Worm (Caenorhabditis elegans): ENCODE data around the gene epg-4.

The epg-4 gene

DNA sequence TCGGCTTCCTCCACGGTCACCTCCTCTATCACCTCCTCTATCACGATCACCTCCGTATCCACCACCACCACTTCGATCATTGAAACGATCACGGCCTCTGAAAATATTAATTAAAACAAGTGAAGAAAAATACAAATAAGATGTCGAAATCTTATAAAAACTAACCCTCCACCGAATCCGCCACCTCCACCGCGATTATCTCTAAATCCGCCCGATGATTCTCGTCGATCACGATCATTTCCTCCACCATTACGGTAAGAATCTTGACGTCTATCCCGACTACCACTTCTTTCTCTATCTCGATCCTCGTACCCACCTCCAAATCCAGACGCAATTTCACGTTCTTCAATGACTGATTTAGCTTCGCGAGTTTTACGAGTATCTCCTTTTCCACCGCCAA lies 22.7 kb upstream of the epg-4 start:
- no peak for TF ChIP-seq tlp-1 (tag; optimal IDR thresholded peaks at IDR 0.05)
- TF ChIP-seq ceh-82 (tag; optimal IDR thresholded peaks at IDR 0.05), result no peak
- TF ChIP-seq mef-2 (tag; optimal IDR thresholded peaks at IDR 0.05), result no peak
- no peak for TF ChIP-seq sox-4 (tag; optimal IDR thresholded peaks at IDR 0.05)
- no peak for TF ChIP-seq snu-23 (GFP tag; optimal IDR thresholded peaks at IDR 0.05)
- TF ChIP-seq grh-1 (GFP tag; IDR thresholded peaks at IDR 0.05), result no peak
- TF ChIP-seq ces-1 (GFP tag; optimal IDR thresholded peaks at IDR 0.05), result no peak
- TF ChIP-seq irx-1 (tag; optimal IDR thresholded peaks at IDR 0.05), result no peak
- TF ChIP-seq nhr-12 (tag; optimal IDR thresholded peaks at IDR 0.05), result no peak
- no peak for TF ChIP-seq egl-27 (tag; optimal IDR thresholded peaks at IDR 0.05)
- no peak for TF ChIP-seq ets-5 (GFP tag; IDR thresholded peaks at IDR 0.05)
- TF ChIP-seq fkh-10 (GFP tag; optimal IDR thresholded peaks at IDR 0.05), result no peak
- TF ChIP-seq ceh-63 (GFP tag; optimal IDR thresholded peaks at IDR 0.05), result no peak

DNA sequence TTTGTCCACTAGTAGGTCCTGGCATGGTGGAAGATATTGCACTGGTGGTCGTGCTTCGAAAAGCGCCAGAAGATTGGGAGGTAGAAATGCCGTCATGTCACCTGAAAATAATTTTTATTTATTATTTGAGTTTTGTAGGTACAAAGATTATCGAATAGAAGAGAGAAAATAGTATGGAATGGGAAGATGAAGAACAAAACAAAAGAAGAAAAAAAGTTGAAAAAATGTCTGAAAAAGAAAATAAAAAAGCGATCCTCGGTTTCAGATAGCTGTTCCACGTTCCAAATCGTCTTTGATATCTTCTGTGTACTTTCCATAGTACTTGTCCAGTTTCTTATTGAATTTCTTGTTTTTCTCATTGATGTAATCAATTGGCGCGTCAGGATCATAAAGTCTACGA lies 20.9 kb upstream of the epg-4 start, which contains the start of gene rnp-7:
Gene rnp-7 (minus strand): TSS at position 101 of the 400 bp plus-strand sequence.
- no peak for TF ChIP-seq fos-1 (tag; optimal IDR thresholded peaks at IDR 0.05)
- TF ChIP-seq efl-1 (optimal IDR thresholded peaks at IDR 0.05), result no peak
- TF ChIP-seq efl-1 (GFP tag; optimal IDR thresholded peaks at IDR 0.05 in 1 of 2), result peak in 1 of 2 experiments; percentile 59

DNA sequence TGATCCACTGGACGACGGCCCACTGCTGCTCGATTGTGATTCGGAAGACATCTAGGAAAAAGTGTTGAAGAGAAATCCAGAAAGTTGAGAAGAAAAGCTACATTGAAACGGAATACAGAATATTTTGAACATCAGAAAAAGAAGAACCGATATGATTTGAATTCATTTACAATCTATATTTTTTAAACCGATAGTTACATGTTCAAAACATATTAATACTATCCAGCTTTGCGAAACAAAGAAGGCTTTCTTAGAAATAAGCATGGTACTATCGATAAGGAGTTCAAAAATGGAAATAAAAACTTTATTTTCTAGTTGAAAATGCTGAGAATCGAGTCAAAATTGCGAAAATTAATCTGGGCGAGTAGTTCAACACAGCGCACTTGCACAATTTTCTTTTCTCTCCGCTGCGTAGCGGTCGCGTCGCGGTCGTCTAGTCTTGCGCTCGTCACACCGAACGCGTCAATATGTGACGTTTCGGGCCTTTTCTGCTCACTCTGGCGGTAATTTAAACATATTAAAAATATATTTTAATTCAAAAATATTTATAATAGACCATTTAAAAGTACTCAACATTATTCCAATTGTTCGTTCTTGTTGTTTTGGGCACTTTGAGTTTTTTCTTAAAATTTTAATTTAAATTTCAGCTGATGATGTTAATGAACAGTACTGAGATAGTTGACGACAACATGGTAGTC lies 19.8 kb upstream of the epg-4 start, which contains the start of the genes syf-2 and K04G7.1:
Gene syf-2 (minus strand): TSS at position 51 of the 698 bp plus-strand sequence.
Gene K04G7.1 (plus strand): TSS at position 648 of the 698 bp plus-strand sequence.
- TF ChIP-seq lir-3 (tag; optimal IDR thresholded peaks at IDR 0.05; ENCODE audit: poor library complexity) (peak; percentile 62), unc-130 (tag; optimal IDR thresholded peaks at IDR 0.05) (peak; percentile 83), C34B4.2 (tag; optimal IDR thresholded peaks at IDR 0.05) (no peak), egl-27 (tag; optimal IDR thresholded peaks at IDR 0.05) (peak; percentile 78 to 87), ceh-63 (GFP tag; optimal IDR thresholded peaks at IDR 0.05) (no peak), mef-2 (tag; optimal IDR thresholded peaks at IDR 0.05) (peak; percentile 62), efl-1 (optimal IDR thresholded peaks at IDR 0.05) (peak; percentile 88 to 93), efl-1 (GFP tag; optimal IDR thresholded peaks at IDR 0.05 in 1 of 2) (peak; percentile 89 to 99), jun-1 (tag; optimal IDR thresholded peaks at IDR 0.05) (peak; percentile 86), unc-30 (tag; optimal IDR thresholded peaks at IDR 0.05) (no peak), blmp-1 (tag; optimal IDR thresholded peaks at IDR 0.05) (peak; percentile 82), nhr-20 (tag; optimal IDR thresholded peaks at IDR 0.05) (peak; percentile 90), nhr-12 (tag; optimal IDR thresholded peaks at IDR 0.05) (no peak), fkh-8 (tag; optimal IDR thresholded peaks at IDR 0.05) (peak; percentile 95), ztf-11 (tag; optimal IDR thresholded peaks at IDR 0.05) (peak in 1 of 2 experiments; percentile 57), swsn-7 (tag; optimal IDR thresholded peaks at IDR 0.05) (peak; percentile 87), lin-13 (GFP tag; optimal IDR thresholded peaks at IDR 0.05) (peak; percentile 100), nhr-71 (tag; optimal IDR thresholded peaks at IDR 0.05) (peak; percentile 95), hlh-4 (tag; optimal IDR thresholded peaks at IDR 0.05) (no peak), ceh-8 (GFP tag; optimal IDR thresholded peaks at IDR 0.05) (peak; percentile 46), egl-13 (tag; optimal IDR thresholded peaks at IDR 0.05) (peak; percentile 85), C04F5.9 (tag; optimal IDR thresholded peaks at IDR 0.05) (peak; percentile 64), alr-1 (tag; optimal IDR thresholded peaks at IDR 0.05; ENCODE audit: borderline replicate concordance) (no peak), sptf-1 (tag; optimal IDR thresholded peaks at IDR 0.05) (no peak), nhr-47 (tag; optimal IDR thresholded peaks at IDR 0.05) (peak; percentile 90), mab-9 (GFP tag; IDR thresholded peaks at IDR 0.05) (peak; percentile 61; the same call in 1 of the 2 replicates), elt-2 (tag; optimal IDR thresholded peaks at IDR 0.05) (peak; percentile 45), snu-23 (GFP tag; optimal IDR thresholded peaks at IDR 0.05) (peak; percentile 92), elt-3 (tag; optimal IDR thresholded peaks at IDR 0.05) (peak in 3 of 6 experiments; percentile 58 to 89 (median 59)), mep-1 (tag; optimal IDR thresholded peaks at IDR 0.05) (peak; percentile 86), dpl-1 (GFP tag; optimal IDR thresholded peaks at IDR 0.05) (peak; percentile 90 to 94 (median 91)), unc-86 (tag; optimal IDR thresholded peaks at IDR 0.05) (peak; percentile 85), sox-4 (tag; optimal IDR thresholded peaks at IDR 0.05) (no peak), nhr-85 (tag) (peak; percentile 97), nhr-90 (tag; optimal IDR thresholded peaks at IDR 0.05; ENCODE audit: poor library complexity) (peak; percentile 80), unc-98 (GFP tag; IDR thresholded peaks at IDR 0.05) (no peak), lin-15B (tag; optimal IDR thresholded peaks at IDR 0.05) (peak; percentile 99), aly-2 (tag; optimal IDR thresholded peaks at IDR 0.05) (peak; percentile 8), fos-1 (tag; optimal IDR thresholded peaks at IDR 0.05) (peak; percentile 34)
